Worm (Caenorhabditis elegans) whole organism, L2 larva: ENCODE data around the gene fbxa-76.

Experiments used
- C34F6.9 ChIP-seq: fragments of 150-350 bp; optimal IDR thresholded peaks from 2 replicates; lab custom pipeline; 2014; ENCODE audit warnings: missing biosample characterization, missing genetic modification characterization
- F13H6.1 ChIP-seq: sonication (generic microtip); optimal IDR thresholded peaks from 2 replicates; lab custom pipeline; 2016; ENCODE audit warnings: missing genetic modification characterization, missing compliant biosample characterization
- aly-2 ChIP-seq: fragments of 150-350 bp; optimal IDR thresholded peaks from 2 replicates; lab custom pipeline; 2014; ENCODE audit warnings: missing biosample characterization, missing genetic modification characterization
- lsy-2 ChIP-seq, 2 experiments: fragments of 150-350 bp in 1 of 2; sonication (generic microtip) in 1 of 2; optimal IDR thresholded peaks; 2 replicates each; lab custom pipeline; 2014 to 2017; ENCODE audit warnings: missing biosample characterization in 2 of 2, missing genetic modification characterization in 2 of 2
- nhr-11 ChIP-seq: fragments of 150-350 bp; optimal IDR thresholded peaks from 2 replicates; lab custom pipeline; 2014; ENCODE audit warnings: missing biosample characterization, missing genetic modification characterization
- nhr-237 ChIP-seq: fragments of 150-350 bp; optimal IDR thresholded peaks from 2 replicates; lab custom pipeline; 2014; ENCODE audit warnings: missing biosample characterization, missing genetic modification characterization
- nhr-25 ChIP-seq: fragments of 150-350 bp; sonication (generic microtip); optimal IDR thresholded peaks from 3 replicates; lab custom pipeline; 2014; ENCODE audit warnings: missing biosample characterization, missing genetic modification characterization

DNA sequence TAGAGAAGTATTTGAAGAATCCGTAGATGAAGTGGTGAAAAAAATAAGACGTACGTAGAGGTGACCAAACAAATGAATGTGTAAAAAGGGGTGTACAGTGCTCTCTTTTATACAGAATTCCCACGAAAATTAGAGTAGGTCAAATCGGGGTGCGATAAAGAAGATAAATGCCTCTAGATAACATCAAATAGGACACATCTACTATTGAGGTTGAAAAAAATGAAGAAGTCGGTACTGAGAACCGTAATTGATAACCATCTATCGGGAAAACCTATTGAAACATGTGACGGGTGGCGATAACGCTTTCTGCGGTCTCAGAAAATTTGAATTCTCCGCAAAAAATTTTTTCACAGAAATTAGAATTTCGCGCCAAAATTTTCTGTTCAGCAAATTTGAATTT lies 10.3 kb downstream of the fbxa-76 start, which contains the start of gene fbxa-61:
- TF ChIP-seq nhr-11 (tag; lab: Kevin White, UChicago) (no peak), C34F6.9 (no peak), lsy-2 (tag; optimal IDR thresholded peaks at IDR 0.05; lab: Kevin White, UChicago) (no peak), F13H6.1 (tag; lab: Kevin White, UChicago) (no peak), nhr-237 (no peak), aly-2 (tag; lab: Kevin White, UChicago) (no peak), nhr-25 (tag; lab: Kevin White, UChicago) (no peak)
